Worm (Caenorhabditis elegans): ENCODE data around the gene ipla-3.

Gene ipla-3

DNA sequence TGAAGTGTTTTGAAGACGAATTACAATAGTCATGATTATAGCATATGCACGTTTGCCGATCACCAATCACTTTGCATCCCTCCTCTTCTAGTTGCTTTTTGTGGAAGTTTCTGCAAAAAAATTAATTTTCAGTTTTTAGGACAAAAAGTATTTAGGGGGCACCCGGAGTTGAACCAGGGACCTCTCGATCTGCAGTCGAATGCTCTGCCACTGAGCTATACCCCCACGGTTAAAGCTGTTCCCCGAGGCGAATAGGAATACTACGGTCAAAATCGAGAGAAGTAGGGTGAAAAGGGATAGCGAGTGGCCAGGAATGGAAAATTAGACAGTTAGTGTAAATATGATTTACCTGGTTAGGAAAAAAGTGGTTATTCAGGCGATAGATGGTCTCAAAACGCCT lies 35.1 kb downstream of the ipla-3 start (continued):
- TF ChIP-seq dpff-1 (tag; optimal IDR thresholded peaks at IDR 0.05) (no peak), ets-4 (GFP tag; optimal IDR thresholded peaks at IDR 0.05) (peak; percentile 32), B0336.3 (GFP tag; IDR thresholded peaks at IDR 0.05) (0 out of 2 replicates have a peak, but pooled peaks have one; percentile 47), T07F8.4 (tag; optimal IDR thresholded peaks at IDR 0.05) (peak; percentile 49), mes-4 (tag; optimal IDR thresholded peaks at IDR 0.05) (no peak), snpc-3.4 (tag; optimal IDR thresholded peaks at IDR 0.05) (peak; percentile 44), tlf-1 (GFP tag; optimal IDR thresholded peaks at IDR 0.05) (no peak), egl-44 (GFP tag; IDR thresholded peaks at IDR 0.05) (peak; percentile 65; the same call in 1 of the 2 replicates), sdz-38 (tag; optimal IDR thresholded peaks at IDR 0.05) (no peak), him-1 (tag; optimal IDR thresholded peaks at IDR 0.05) (peak; percentile 81), F39B2.1 (GFP tag; IDR thresholded peaks at IDR 0.05) (no peak), F57A8.1 (GFP tag; optimal IDR thresholded peaks at IDR 0.05) (peak; percentile 7), F57C9.4 (tag; optimal IDR thresholded peaks at IDR 0.05) (peak; percentile 52), madf-10 (tag; optimal IDR thresholded peaks at IDR 0.05) (peak; percentile 42), ccch-3 (GFP tag; optimal IDR thresholded peaks at IDR 0.05) (peak; percentile 45), ztf-6 (GFP tag; IDR thresholded peaks at IDR 0.05) (no peak), ceh-58 (GFP tag; IDR thresholded peaks at IDR 0.05) (0 out of 2 replicates have a peak, but pooled peaks have one; percentile 83), akir-1 (GFP tag; optimal IDR thresholded peaks at IDR 0.05) (no peak), atf-7 (tag; optimal IDR thresholded peaks at IDR 0.05) (peak; percentile 3), ekl-4 (GFP tag; IDR thresholded peaks at IDR 0.05) (peak; percentile 56; the same call in 1 of the 2 replicates), snpc-1.1 (tag; optimal IDR thresholded peaks at IDR 0.05; ENCODE audit: insufficient read depth) (peak; percentile 50), nfya-1 (tag; optimal IDR thresholded peaks at IDR 0.05; ENCODE audit: borderline replicate concordance, insufficient read depth) (no peak), hmg-20 (GFP tag; IDR thresholded peaks at IDR 0.05) (peak; percentile 19; the same call in 1 of the 2 replicates), tbp1 (GFP tag; optimal IDR thresholded peaks at IDR 0.05) (peak; percentile 94), F10E7.11 (tag; optimal IDR thresholded peaks at IDR 0.05) (no peak), unc-62 (GFP tag; optimal IDR thresholded peaks at IDR 0.05) (no peak), egrh-3 (GFP tag; IDR thresholded peaks at IDR 0.05) (peak; percentile 41; the same call in 1 of the 2 replicates), C06A6.2 (GFP tag; conservative IDR thresholded peaks at IDR 0.05) (peak; percentile 37; the same call in 1 of the 2 replicates), dox-1 (GFP tag; IDR thresholded peaks at IDR 0.05) (peak; percentile 87), sea-2 (GFP tag; IDR thresholded peaks at IDR 0.05) (0 out of 2 replicates have a peak, but pooled peaks have one; percentile 27), lin-54 (GFP tag; optimal IDR thresholded peaks at IDR 0.05) (peak; percentile 60)

DNA sequence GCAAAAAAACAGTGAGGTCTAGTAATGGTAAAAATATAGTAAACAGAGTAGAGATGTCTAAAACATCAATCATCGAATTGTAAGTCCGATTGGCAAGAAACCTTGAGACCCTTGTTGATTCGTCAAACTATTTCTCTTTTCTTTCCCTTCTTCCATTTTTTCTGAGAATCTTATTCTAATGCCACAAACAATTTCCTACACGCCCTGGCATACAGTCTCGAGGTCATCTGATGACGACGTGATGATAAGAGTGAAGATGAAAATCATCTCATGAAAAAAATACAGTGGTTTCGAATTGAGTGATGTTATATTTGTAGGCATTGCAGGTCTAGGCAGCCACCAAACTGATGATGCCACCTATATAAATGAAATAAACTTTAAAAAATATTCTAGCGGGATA lies 36.2 kb downstream of the ipla-3 start:
- TF ChIP-seq Y79H2A.3 (GFP tag; conservative IDR thresholded peaks at IDR 0.05) (no peak), madf-3 (GFP tag; IDR thresholded peaks at IDR 0.05) (no peak)

DNA sequence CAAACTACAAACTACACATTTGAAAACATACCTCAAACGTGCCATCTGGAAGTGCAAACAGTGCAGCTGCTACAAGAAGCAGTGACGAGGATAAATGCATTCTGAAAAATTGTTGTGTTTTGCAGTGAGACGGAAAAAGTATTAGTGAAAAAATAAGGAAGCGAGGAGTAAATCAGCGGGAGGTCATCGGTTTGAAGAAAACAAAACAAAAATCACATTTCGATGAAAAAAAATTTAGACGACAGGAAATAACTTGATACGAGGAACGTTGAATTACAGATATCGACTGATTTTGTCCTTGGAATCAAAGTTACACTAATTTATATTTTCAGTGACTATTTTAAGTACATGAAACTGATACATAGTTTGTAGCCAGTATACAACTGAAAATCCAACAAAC lies 37.5 kb downstream of the ipla-3 start, which contains the start of gene F53F8.4:
F53F8.4 (minus strand) TSS at position 101 of the 400 bp plus-strand sequence.
- TF ChIP-seq zim-3 (tag; optimal IDR thresholded peaks at IDR 0.05) = no peak

DNA sequence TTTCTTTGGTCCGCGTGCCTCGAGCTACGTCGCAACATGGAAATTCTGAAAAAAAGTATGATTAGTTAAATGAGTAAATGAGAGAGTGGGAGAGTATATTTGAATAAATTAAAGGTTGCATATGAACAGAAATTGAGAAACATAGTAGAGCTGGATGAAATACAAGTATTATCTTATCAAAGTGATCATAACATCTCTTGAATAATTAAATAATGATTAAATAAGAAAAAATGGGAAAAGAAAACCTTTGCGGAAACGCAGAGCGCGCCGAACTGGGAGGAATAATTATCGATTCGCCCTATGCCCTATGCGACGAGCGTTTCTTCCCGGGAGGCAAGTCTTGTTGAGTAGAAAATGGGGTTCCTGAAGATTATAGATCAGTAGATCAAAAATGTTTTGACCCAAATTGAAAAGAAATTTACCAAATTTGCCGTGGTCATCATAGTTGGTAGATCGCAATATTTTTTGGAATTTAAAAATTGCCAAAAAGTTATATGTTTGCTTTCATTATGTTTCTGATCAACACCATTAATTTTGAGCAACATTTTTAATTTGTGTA lies 39.5 kb downstream of the ipla-3 start, which contains the start of gene F53F8.3:
F53F8.3 (minus strand) TSS at position 51 of the 559 bp plus-strand sequence.
- TF ChIP-seq madf-6 (GFP tag; IDR thresholded peaks at IDR 0.05) (peak; percentile 58), aptf-2 (GFP tag; conservative IDR thresholded peaks at IDR 0.05) (peak; percentile 95), hrde-1 (tag; optimal IDR thresholded peaks at IDR 0.05; ENCODE audit: borderline replicate concordance) (no peak), efl-1 (GFP tag; optimal IDR thresholded peaks at IDR 0.05) (peak; percentile 56)
